Worm (Caenorhabditis elegans) whole organism, L2 larva: Measurements from ENCODE around the gene C31B8.12.

Experiments used
- R02D3.7 ChIP-seq: fragments of 150-350 bp; optimal IDR thresholded peaks from 2 replicates; lab custom pipeline; 2014; ENCODE audit warnings: missing biosample characterization, missing genetic modification characterization
- alr-1 ChIP-seq: fragments of 150-350 bp; optimal IDR thresholded peaks from 2 replicates; lab custom pipeline; 2014; ENCODE audit warnings: missing biosample characterization, missing genetic modification characterization
- aly-2 ChIP-seq: fragments of 150-350 bp; optimal IDR thresholded peaks from 2 replicates; lab custom pipeline; 2014; ENCODE audit warnings: missing biosample characterization, missing genetic modification characterization
- ama-1 ChIP-seq: fragments of 150-350 bp; optimal IDR thresholded peaks from 2 replicates; lab custom pipeline; 2018; ENCODE audit warnings: inconsistent platforms
- ceh-82 ChIP-seq: fragments of 150-350 bp; optimal IDR thresholded peaks from 2 replicates; lab custom pipeline; 2014; ENCODE audit warnings: missing biosample characterization, missing genetic modification characterization
- lin-39 ChIP-seq: fragments of 150-350 bp; optimal IDR thresholded peaks from 2 replicates; lab custom pipeline; 2014; ENCODE audit warnings: missing biosample characterization, missing genetic modification reagents, missing genetic modification characterization
- nhr-11 ChIP-seq: fragments of 150-350 bp; optimal IDR thresholded peaks from 2 replicates; lab custom pipeline; 2014; ENCODE audit warnings: missing biosample characterization, missing genetic modification characterization
- unc-39 ChIP-seq: fragments of 150-350 bp; optimal IDR thresholded peaks from 2 replicates; lab custom pipeline; 2014; ENCODE audit warnings: missing biosample characterization, missing genetic modification characterization
- unc-62 ChIP-seq: fragments of 150-350 bp; optimal IDR thresholded peaks from 2 replicates; lab custom pipeline; 2014; ENCODE audit warnings: missing biosample characterization, missing genetic modification reagents, missing genetic modification characterization
- ztf-11 ChIP-seq: sonication (generic microtip); optimal IDR thresholded peaks from 2 replicates; lab custom pipeline; 2017; ENCODE audit warnings: missing biosample characterization, missing genetic modification characterization
- ztf-4 ChIP-seq: fragments of 150-350 bp; optimal IDR thresholded peaks from 2 replicates; lab custom pipeline; 2014; ENCODE audit warnings: missing biosample characterization, missing genetic modification characterization

DNA sequence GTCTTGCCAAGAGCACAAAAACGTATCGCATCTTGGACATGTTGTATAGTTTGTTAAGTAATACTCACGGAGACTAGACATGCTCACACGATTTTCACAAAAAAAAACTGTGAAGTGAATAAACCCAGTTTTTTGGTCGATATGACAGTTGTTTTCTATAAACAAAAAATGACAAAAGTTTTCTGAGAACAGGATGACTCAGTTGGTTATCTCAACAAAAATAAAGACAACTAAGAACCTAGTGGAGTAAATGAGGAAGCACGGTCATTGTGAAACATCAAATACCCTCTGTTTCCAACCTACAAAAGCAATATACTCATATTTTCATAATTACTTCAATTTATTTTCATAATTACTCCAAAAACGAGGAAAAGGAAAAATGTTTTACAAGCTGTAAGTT lies 18.1 kb upstream of the C31B8.12 start, which contains the start of gene srh-87:
- TF ChIP-seq aly-2 (tag; lab: Kevin White, UChicago): no peak
- TF ChIP-seq R02D3.7: no peak
- TF ChIP-seq unc-39 (tag; lab: Kevin White, UChicago): no peak
- no peak for TF ChIP-seq ztf-4 (tag; lab: Kevin White, UChicago)
- TF ChIP-seq lin-39 (tag; lab: Kevin White, UChicago): no peak
- no peak for TF ChIP-seq alr-1 (tag; lab: Kevin White, UChicago)
- no peak for TF ChIP-seq unc-62
- TF ChIP-seq ama-1 (lab: Kevin White, UChicago): no peak
- no peak for TF ChIP-seq nhr-11
- TF ChIP-seq ztf-11 (tag; lab: Kevin White, UChicago): no peak
- TF ChIP-seq ceh-82 (tag; lab: Kevin White, UChicago): no peak
